Worm (Caenorhabditis elegans) whole organism, young adult: Measurements from ENCODE around the gene srt-55.

Experiments
- lin-35 ChIP-seq, 3 experiments: fragments of 150-350 bp in 2 of 3; sonication (generic microtip) in 1 of 3; optimal IDR thresholded peaks; 2 replicates each; lab custom pipeline; 2014 to 2018; ENCODE audit warnings: missing biosample characterization in 3 of 3, missing genetic modification characterization in 3 of 3, missing genetic modification reagents in 3 of 3
- madf-10 ChIP-seq: sonication (generic microtip); optimal IDR thresholded peaks from 2 replicates; lab custom pipeline; 2016; ENCODE audit warnings: mild to moderate bottlenecking, missing genetic modification characterization, missing compliant biosample characterization

- TF ChIP-seq lin-35 (GFP tag; optimal IDR thresholded peaks at IDR 0.05; lab: Kevin White, UChicago) (no peak), madf-10 (tag; lab: Kevin White, UChicago) (no peak)
Measured at ce11 chrIII:10085983-10086382, 20.3 kb downstream of the srt-55 start, which contains the start of gene T16H12.2.
